Worm (Caenorhabditis elegans) whole organism, L1 larva: ENCODE data around the gene txbp-3.

ENCODE experiments used
- C04F5.9 ChIP-seq: sonication (generic microtip); optimal IDR thresholded peaks from 2 replicates; lab custom pipeline; 2016; ENCODE audit warnings: missing genetic modification characterization, missing compliant biosample characterization
- F16B12.6 ChIP-seq: fragments of 150-350 bp; optimal IDR thresholded peaks from 2 replicates; lab custom pipeline; 2014; ENCODE audit warnings: missing biosample characterization, missing genetic modification characterization
- aly-2 ChIP-seq: fragments of 150-350 bp; optimal IDR thresholded peaks from 2 replicates; lab custom pipeline; 2014; ENCODE audit warnings: missing biosample characterization, missing genetic modification characterization
- ama-1 ChIP-seq: fragments of 150-350 bp; optimal IDR thresholded peaks from 2 replicates; lab custom pipeline; 2014
- blmp-1 ChIP-seq: fragments of 150-350 bp; optimal IDR thresholded peaks from 2 replicates; lab custom pipeline; 2014; ENCODE audit warnings: missing biosample characterization, missing genetic modification characterization
- ceh-63 ChIP-seq: fragments of 200-800 bp; sonication (Bioruptor generic); optimal IDR thresholded peaks from 2 replicates; lab custom pipeline; 2018; ENCODE audit warnings: mild to moderate bottlenecking, missing genetic modification characterization, missing compliant biosample characterization
- ceh-82 ChIP-seq, 3 experiments: fragments of 150-350 bp in 1 of 3; sonication (generic microtip) in 2 of 3; optimal IDR thresholded peaks; 2 replicates each; lab custom pipeline; 2014 to 2017; ENCODE audit warnings: missing biosample characterization in 3 of 3, missing genetic modification characterization in 3 of 3
- ceh-88 ChIP-seq: fragments of 200-800 bp; sonication (Bioruptor generic); IDR thresholded peaks from 2 replicates; pipeline ENCODE4 v1.3.6; 2022; ENCODE audit warnings: missing genetic modification characterization, missing compliant biosample characterization
- ces-1 ChIP-seq: fragments of 150-350 bp; optimal IDR thresholded peaks from 2 replicates; lab custom pipeline; 2014; ENCODE audit warnings: missing biosample characterization, missing genetic modification reagents, missing genetic modification characterization
- efl-1 ChIP-seq, 4 experiments: fragments of 150-350 bp; optimal IDR thresholded peaks in 3 of 4; peaks in 1 of 4; 1 replicate in 1 of 4; 2 replicates in 3 of 4; lab custom pipeline; 2014; ENCODE audit warnings: missing biosample characterization in 2 of 4, missing genetic modification characterization in 2 of 4, missing genetic modification reagents in 2 of 4
- egl-27 ChIP-seq, 2 experiments: fragments of 150-350 bp in 1 of 2; sonication (generic microtip); optimal IDR thresholded peaks; 3 replicates each; lab custom pipeline; 2017 to 2018; ENCODE audit warnings: missing biosample characterization in 2 of 2, missing genetic modification characterization in 2 of 2, missing genetic modification reagents in 2 of 2
- elt-2 ChIP-seq: sonication (generic microtip); optimal IDR thresholded peaks from 2 replicates; lab custom pipeline; 2016; ENCODE audit warnings: missing genetic modification characterization, mild to moderate bottlenecking, inconsistent platforms, missing compliant biosample characterization, missing genetic modification reagents
- elt-3 ChIP-seq, 6 experiments: fragments of 150-350 bp in 1 of 6; sonication (generic microtip); optimal IDR thresholded peaks; 2 replicates each; lab custom pipeline; 2017 to 2018; ENCODE audit warnings: missing biosample characterization in 6 of 6, missing genetic modification characterization in 6 of 6, inconsistent platforms in 1 of 6
- fkh-10 ChIP-seq: sonication (generic microtip); optimal IDR thresholded peaks from 2 replicates; lab custom pipeline; 2017; ENCODE audit warnings: missing biosample characterization, missing genetic modification reagents, missing genetic modification characterization
- fkh-4 ChIP-seq: sonication (generic microtip); optimal IDR thresholded peaks from 2 replicates; lab custom pipeline; 2016; ENCODE audit warnings: missing compliant biosample characterization, missing genetic modification characterization, borderline replicate concordance
- fkh-8 ChIP-seq: sonication (generic microtip); optimal IDR thresholded peaks from 2 replicates; lab custom pipeline; 2016; ENCODE audit warnings: mild to moderate bottlenecking, missing genetic modification characterization, missing compliant biosample characterization
- hlh-4 ChIP-seq: sonication (generic microtip); optimal IDR thresholded peaks from 2 replicates; lab custom pipeline; 2016; ENCODE audit warnings: mild to moderate bottlenecking, missing genetic modification characterization, missing compliant biosample characterization
- irx-1 ChIP-seq: sonication (generic microtip); optimal IDR thresholded peaks from 2 replicates; lab custom pipeline; 2016; ENCODE audit warnings: missing genetic modification characterization, missing compliant biosample characterization
- isw-1 ChIP-seq: fragments of 200-800 bp; sonication (Bioruptor generic); IDR thresholded peaks from 2 replicates; pipeline ENCODE4 v1.3.6; 2022; ENCODE audit warnings: missing genetic modification characterization, missing compliant biosample characterization
- jun-1 ChIP-seq: fragments of 150-350 bp; optimal IDR thresholded peaks from 2 replicates; lab custom pipeline; 2014; ENCODE audit warnings: missing biosample characterization, missing genetic modification reagents, missing genetic modification characterization
- lin-14 ChIP-seq: fragments of 200-800 bp; sonication (Bioruptor generic); optimal IDR thresholded peaks from 2 replicates; lab custom pipeline; 2018; ENCODE audit warnings: mild to moderate bottlenecking, missing genetic modification characterization, moderate library complexity, missing compliant biosample characterization
- lin-39 ChIP-seq: fragments of 150-350 bp; optimal IDR thresholded peaks from 2 replicates; lab custom pipeline; 2014; ENCODE audit warnings: missing biosample characterization, missing genetic modification reagents, missing genetic modification characterization
- lir-3 ChIP-seq: sonication (generic microtip); optimal IDR thresholded peaks from 2 replicates; lab custom pipeline; 2016; ENCODE audit warnings: mild to moderate bottlenecking, missing genetic modification characterization, moderate library complexity, missing compliant biosample characterization; ENCODE audit not compliant: poor library complexity
- mab-9 ChIP-seq: fragments of 200-800 bp; sonication (Bioruptor generic); IDR thresholded peaks from 2 replicates; pipeline ENCODE4 v1.3.6; 2022; ENCODE audit warnings: missing genetic modification reagents, missing genetic modification characterization, missing compliant biosample characterization
- mdl-1 ChIP-seq, 2 experiments: fragments of 150-350 bp; optimal IDR thresholded peaks; 2 replicates each; lab custom pipeline; 2014 to 2017; ENCODE audit warnings: missing biosample characterization in 2 of 2, missing genetic modification characterization in 2 of 2, inconsistent platforms in 1 of 2
- nhr-11 ChIP-seq: fragments of 150-350 bp; optimal IDR thresholded peaks from 2 replicates; lab custom pipeline; 2014; ENCODE audit warnings: missing biosample characterization, missing genetic modification characterization
- nhr-19 ChIP-seq: fragments of 200-800 bp; sonication (Bioruptor generic); conservative IDR thresholded peaks from 2 replicates; pipeline ENCODE4 v1.3.6; 2022; ENCODE audit warnings: missing genetic modification characterization, missing compliant biosample characterization
- nhr-20 ChIP-seq: sonication (generic microtip); optimal IDR thresholded peaks from 2 replicates; lab custom pipeline; 2016; ENCODE audit warnings: mild to moderate bottlenecking, missing genetic modification characterization, missing compliant biosample characterization
- nhr-28 ChIP-seq: fragments of 150-350 bp; optimal IDR thresholded peaks from 2 replicates; lab custom pipeline; 2014; ENCODE audit warnings: missing biosample characterization, missing genetic modification characterization
- nhr-47 ChIP-seq: sonication (generic microtip); optimal IDR thresholded peaks from 2 replicates; lab custom pipeline; 2016; ENCODE audit warnings: mild to moderate bottlenecking, missing genetic modification characterization, moderate library complexity, missing compliant biosample characterization
- nhr-71 ChIP-seq: sonication (generic microtip); optimal IDR thresholded peaks from 2 replicates; lab custom pipeline; 2016; ENCODE audit warnings: mild to moderate bottlenecking, missing genetic modification characterization, moderate library complexity, missing compliant biosample characterization
- nhr-77 ChIP-seq: fragments of 150-350 bp; optimal IDR thresholded peaks from 2 replicates; lab custom pipeline; 2014; ENCODE audit warnings: missing biosample characterization, missing genetic modification characterization
- nhr-84 ChIP-seq: sonication (generic microtip); optimal IDR thresholded peaks from 2 replicates; lab custom pipeline; 2017; ENCODE audit warnings: missing biosample characterization, missing genetic modification characterization
- nhr-85 ChIP-seq: sonication (generic microtip); peaks from one replicate; lab custom pipeline; 2016; ENCODE audit warnings: missing genetic modification characterization, inconsistent platforms, missing compliant biosample characterization
- pag-3 ChIP-seq: sonication (generic microtip); optimal IDR thresholded peaks from 2 replicates; lab custom pipeline; 2017; ENCODE audit warnings: missing genetic modification characterization, mild to moderate bottlenecking, missing compliant biosample characterization, antibody characterized with exemption, borderline replicate concordance; ENCODE audit not compliant: insufficient read depth
- rnt-1 ChIP-seq: sonication (generic microtip); optimal IDR thresholded peaks from 2 replicates; lab custom pipeline; 2016; ENCODE audit warnings: mild to moderate bottlenecking, missing genetic modification characterization, moderate library complexity, missing compliant biosample characterization
- skn-1 ChIP-seq: fragments of 150-350 bp; optimal IDR thresholded peaks from 2 replicates; lab custom pipeline; 2014; ENCODE audit warnings: missing biosample characterization, missing genetic modification characterization
- snpc-4 ChIP-seq: fragments of 150-350 bp; optimal IDR thresholded peaks from 2 replicates; lab custom pipeline; 2014; ENCODE audit warnings: missing biosample characterization, missing genetic modification characterization
- snu-23 ChIP-seq: sonication (generic microtip); optimal IDR thresholded peaks from 2 replicates; lab custom pipeline; 2016; ENCODE audit warnings: missing genetic modification characterization, missing compliant biosample characterization
- sptf-1 ChIP-seq: fragments of 150-350 bp; optimal IDR thresholded peaks from 2 replicates; lab custom pipeline; 2014; ENCODE audit warnings: missing biosample characterization, missing genetic modification characterization
- sup-37 ChIP-seq: fragments of 200-800 bp; sonication (Bioruptor generic); optimal IDR thresholded peaks from 2 replicates; lab custom pipeline; 2018; ENCODE audit warnings: mild to moderate bottlenecking, missing genetic modification characterization, missing compliant biosample characterization
- tlp-1 ChIP-seq: fragments of 150-350 bp; optimal IDR thresholded peaks from 2 replicates; lab custom pipeline; 2014; ENCODE audit warnings: missing biosample characterization, missing genetic modification characterization
- unc-30 ChIP-seq: sonication (generic microtip); optimal IDR thresholded peaks from 2 replicates; lab custom pipeline; 2017; ENCODE audit warnings: missing biosample characterization, missing genetic modification characterization
- unc-62 ChIP-seq: fragments of 150-350 bp; optimal IDR thresholded peaks from 2 replicates; lab custom pipeline; 2014; ENCODE audit warnings: missing biosample characterization, missing genetic modification reagents, missing genetic modification characterization
- unc-86 ChIP-seq: sonication (generic microtip); optimal IDR thresholded peaks from 2 replicates; lab custom pipeline; 2016; ENCODE audit warnings: missing genetic modification characterization, missing compliant biosample characterization
- unc-98 ChIP-seq: fragments of 200-800 bp; sonication (Bioruptor generic); IDR thresholded peaks from 2 replicates; pipeline ENCODE4 v1.3.6; 2022; ENCODE audit warnings: missing genetic modification characterization, missing compliant biosample characterization
- vab-15 ChIP-seq: sonication (generic microtip); optimal IDR thresholded peaks from 2 replicates; lab custom pipeline; 2017; ENCODE audit warnings: missing genotype, mild to moderate bottlenecking, missing genetic modification characterization, missing compliant biosample characterization
- zip-4 ChIP-seq: fragments of 200-800 bp; sonication (Bioruptor generic); optimal IDR thresholded peaks from 2 replicates; lab custom pipeline; 2018; ENCODE audit warnings: mild to moderate bottlenecking, missing genetic modification characterization, moderate library complexity, missing compliant biosample characterization
- ztf-11 ChIP-seq, 2 experiments: sonication (generic microtip); optimal IDR thresholded peaks; 2 replicates each; lab custom pipeline; 2016 to 2017; ENCODE audit warnings: missing genetic modification characterization in 2 of 2, missing biosample characterization in 1 of 2, missing compliant biosample characterization in 1 of 2
- ztf-4 ChIP-seq: fragments of 150-350 bp; optimal IDR thresholded peaks from 2 replicates; lab custom pipeline; 2014; ENCODE audit warnings: missing biosample characterization, missing genetic modification characterization

The txbp-3 gene

DNA sequence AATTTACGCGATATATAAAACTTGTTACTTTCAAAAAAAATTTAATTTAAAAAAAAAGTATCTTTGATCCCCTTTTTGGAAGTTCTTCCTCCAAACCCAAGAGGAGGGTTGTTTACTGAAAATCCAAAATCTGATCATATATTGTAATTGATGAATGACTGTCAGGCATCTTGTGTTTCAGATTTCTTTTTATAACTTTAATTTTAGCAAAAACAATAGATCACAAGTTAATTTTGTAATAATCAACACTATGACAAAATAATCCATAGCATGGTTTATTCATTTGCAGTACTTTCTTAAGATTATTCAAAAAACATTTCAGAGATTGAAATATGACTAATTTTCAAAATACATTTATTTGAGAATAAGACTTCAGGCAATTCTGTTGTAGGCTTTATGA, 45.1 kb upstream of the txbp-3 start:
- TF ChIP-seq efl-1 (optimal IDR thresholded peaks at IDR 0.05; lab: Kevin White, UChicago): no peak
- no peak for TF ChIP-seq efl-1 (GFP tag; optimal IDR thresholded peaks at IDR 0.05 in 1 of 2; lab: Kevin White, UChicago)
- no peak for TF ChIP-seq fkh-10 (GFP tag; lab: Kevin White, UChicago)
- TF ChIP-seq mab-9 (GFP tag; lab: Robert Waterston, UW): no peak
- no peak for TF ChIP-seq elt-3 (tag; optimal IDR thresholded peaks at IDR 0.05; lab: Kevin White, UChicago)
- no peak for TF ChIP-seq ceh-88 (GFP tag; lab: Robert Waterston, UW)
- no peak for TF ChIP-seq ces-1
- no peak for TF ChIP-seq unc-30 (tag; lab: Kevin White, UChicago)
- no peak for TF ChIP-seq unc-98 (GFP tag; lab: Robert Waterston, UW)
- TF ChIP-seq aly-2 (tag; lab: Kevin White, UChicago): no peak
- TF ChIP-seq pag-3 (tag; lab: Kevin White, UChicago): no peak
- no peak for TF ChIP-seq nhr-84 (tag; lab: Kevin White, UChicago)
- TF ChIP-seq tlp-1 (tag; lab: Kevin White, UChicago): no peak
- TF ChIP-seq snpc-4 (tag; lab: Kevin White, UChicago): no peak
- no peak for TF ChIP-seq egl-27 (tag; optimal IDR thresholded peaks at IDR 0.05; lab: Kevin White, UChicago)
- TF ChIP-seq jun-1 (tag; lab: Kevin White, UChicago): no peak
- TF ChIP-seq blmp-1 (tag; lab: Kevin White, UChicago): no peak
- no peak for TF ChIP-seq ama-1 (lab: Kevin White, UChicago)

DNA sequence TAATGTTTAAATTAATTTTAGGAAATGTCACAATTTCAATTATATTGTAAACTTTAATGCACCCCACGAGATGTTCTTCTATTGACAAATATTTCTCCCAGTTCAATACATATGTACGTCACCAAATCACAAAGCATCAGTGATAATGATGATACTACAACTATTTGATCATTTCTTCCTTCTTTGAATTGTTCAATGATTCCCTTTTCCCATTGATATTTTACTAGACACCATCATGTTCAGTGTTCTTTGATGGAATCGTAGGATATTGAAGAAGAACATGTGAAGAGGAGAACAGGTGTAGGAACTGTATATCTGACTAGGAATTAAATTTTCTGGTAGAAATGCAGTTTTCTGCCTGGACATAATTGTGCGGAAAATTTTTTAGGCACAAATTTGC, 42.2 kb upstream of the txbp-3 start:
- TF ChIP-seq nhr-71 (peak; percentile 36), nhr-28 (tag; lab: Kevin White, UChicago) (no peak), hlh-4 (tag; lab: Kevin White, UChicago) (no peak), sptf-1 (tag; lab: Kevin White, UChicago) (no peak), nhr-77 (no peak), nhr-20 (tag; lab: Kevin White, UChicago) (peak; percentile 32), isw-1 (no peak), unc-86 (tag; lab: Kevin White, UChicago) (no peak), vab-15 (tag; lab: Kevin White, UChicago) (no peak), egl-27 (tag; optimal IDR thresholded peaks at IDR 0.05; lab: Kevin White, UChicago) (no peak), C04F5.9 (tag; lab: Kevin White, UChicago) (no peak), irx-1 (tag; lab: Kevin White, UChicago) (no peak), fkh-4 (tag; lab: Kevin White, UChicago) (no peak), ztf-4 (tag; lab: Kevin White, UChicago) (no peak), nhr-84 (tag; lab: Kevin White, UChicago) (no peak), efl-1 (optimal IDR thresholded peaks at IDR 0.05; lab: Kevin White, UChicago) (no peak), efl-1 (GFP tag; optimal IDR thresholded peaks at IDR 0.05 in 1 of 2; lab: Kevin White, UChicago) (peak in 1 of 2 experiments; percentile 44), unc-62 (GFP tag; lab: Kevin White, UChicago) (no peak), lin-14 (GFP tag; lab: Kevin White, UChicago) (peak; percentile 32), elt-3 (tag; optimal IDR thresholded peaks at IDR 0.05; lab: Kevin White, UChicago) (peak in 5 of 6 experiments; percentile 30 to 75 (median 33)), ztf-11 (tag; optimal IDR thresholded peaks at IDR 0.05; lab: Kevin White, UChicago) (no peak), pag-3 (tag; lab: Kevin White, UChicago) (no peak), skn-1 (tag; lab: Kevin White, UChicago) (no peak), sup-37 (GFP tag; lab: Kevin White, UChicago) (no peak), unc-30 (tag; lab: Kevin White, UChicago) (no peak), elt-2 (no peak), nhr-47 (no peak), snu-23 (GFP tag; lab: Kevin White, UChicago) (peak; percentile 15), ceh-63 (GFP tag; lab: Kevin White, UChicago) (no peak), nhr-11 (tag; lab: Kevin White, UChicago) (no peak), rnt-1 (tag; lab: Kevin White, UChicago) (no peak), nhr-19 (GFP tag; lab: Robert Waterston, UW) (peak; percentile 73), zip-4 (no peak), ceh-82 (tag; optimal IDR thresholded peaks at IDR 0.05; lab: Kevin White, UChicago) (no peak), mdl-1 (tag; optimal IDR thresholded peaks at IDR 0.05; lab: Kevin White, UChicago) (no peak), blmp-1 (tag; lab: Kevin White, UChicago) (peak; percentile 25), lin-39 (tag; lab: Kevin White, UChicago) (no peak), lir-3 (tag; lab: Kevin White, UChicago) (no peak), F16B12.6 (tag; lab: Kevin White, UChicago) (no peak), fkh-8 (tag; lab: Kevin White, UChicago) (no peak), nhr-85 (peak; percentile 49), ces-1 (no peak)
